Fruit fly (Drosophila melanogaster): Measurements from ENCODE around the gene CG32813.
A peak's percentile ranks its signal among the peaks of the same experiment; 100 is the strongest.

CG32813 gene

dm6 chrX:1399056-1400003, 18.6 kb downstream of the CG32813 start:
- TF ChIP-seq pan (optimal IDR thresholded peaks at IDR 0.05) (no peak), usp (GFP tag; optimal IDR thresholded peaks at IDR 0.05) (no peak), CG8478 (optimal IDR thresholded peaks at IDR 0.05) (peak; percentile 95), Dll (optimal IDR thresholded peaks at IDR 0.05) (peak; percentile 53)

dm6 chrX:1405012-1405411, 24.3 kb downstream of the CG32813 start:
- TF ChIP-seq CG8478 (optimal IDR thresholded peaks at IDR 0.05) (no peak), pan (optimal IDR thresholded peaks at IDR 0.05) (no peak), psq (optimal IDR thresholded peaks at IDR 0.05) (no peak), Dll (optimal IDR thresholded peaks at IDR 0.05) (no peak), EcR (GFP tag; optimal IDR thresholded peaks at IDR 0.05) (no peak), usp (GFP tag; optimal IDR thresholded peaks at IDR 0.05) (no peak)

dm6 chrX:1405779-1406178, 25.1 kb downstream of the CG32813 start:
- TF ChIP-seq psq (optimal IDR thresholded peaks at IDR 0.05), result no peak
- no peak for TF ChIP-seq EcR (GFP tag; optimal IDR thresholded peaks at IDR 0.05)
- no peak for TF ChIP-seq pan (optimal IDR thresholded peaks at IDR 0.05)
- TF ChIP-seq Dll (optimal IDR thresholded peaks at IDR 0.05), result no peak
- no peak for TF ChIP-seq CG8478 (optimal IDR thresholded peaks at IDR 0.05)
- TF ChIP-seq usp (GFP tag; optimal IDR thresholded peaks at IDR 0.05), result no peak

dm6 chrX:1407683-1408082, 27.0 kb downstream of the CG32813 start:
- no peak for TF ChIP-seq psq (optimal IDR thresholded peaks at IDR 0.05)
- no peak for TF ChIP-seq EcR (GFP tag; optimal IDR thresholded peaks at IDR 0.05)

- TF ChIP-seq EcR (GFP tag; optimal IDR thresholded peaks at IDR 0.05) (no peak), psq (optimal IDR thresholded peaks at IDR 0.05) (no peak), CG8478 (optimal IDR thresholded peaks at IDR 0.05) (no peak), pan (optimal IDR thresholded peaks at IDR 0.05) (no peak), Dll (optimal IDR thresholded peaks at IDR 0.05) (no peak)
Observed at dm6 chrX:1408964-1409363, 28.2 kb downstream of the CG32813 start, which contains the start of gene futsch. Gene futsch (plus strand): TSS chrX:1409069.

dm6 chrX:1410312-1410711, 29.6 kb downstream of the CG32813 start:
- no peak for TF ChIP-seq pan (optimal IDR thresholded peaks at IDR 0.05)
- TF ChIP-seq CG8478 (optimal IDR thresholded peaks at IDR 0.05), result no peak
- TF ChIP-seq EcR (GFP tag; optimal IDR thresholded peaks at IDR 0.05), result no peak
- no peak for TF ChIP-seq psq (optimal IDR thresholded peaks at IDR 0.05)
- no peak for TF ChIP-seq Dll (optimal IDR thresholded peaks at IDR 0.05)
- TF ChIP-seq usp (GFP tag; optimal IDR thresholded peaks at IDR 0.05), result no peak

- no peak for TF ChIP-seq CG8478 (optimal IDR thresholded peaks at IDR 0.05)
- no peak for TF ChIP-seq Dll (optimal IDR thresholded peaks at IDR 0.05)
- no peak for TF ChIP-seq usp (GFP tag; optimal IDR thresholded peaks at IDR 0.05)
- no peak for TF ChIP-seq EcR (GFP tag; optimal IDR thresholded peaks at IDR 0.05)
- TF ChIP-seq pan (optimal IDR thresholded peaks at IDR 0.05), result no peak
- TF ChIP-seq psq (optimal IDR thresholded peaks at IDR 0.05), result no peak
Observed at dm6 chrX:1411225-1411932, 30.7 kb downstream of the CG32813 start.

- TF ChIP-seq usp (GFP tag; optimal IDR thresholded peaks at IDR 0.05), result no peak
- TF ChIP-seq Dll (optimal IDR thresholded peaks at IDR 0.05), result no peak
- TF ChIP-seq pan (optimal IDR thresholded peaks at IDR 0.05), result no peak
- TF ChIP-seq EcR (GFP tag; optimal IDR thresholded peaks at IDR 0.05), result no peak
- TF ChIP-seq psq (optimal IDR thresholded peaks at IDR 0.05), result no peak
- no peak for TF ChIP-seq CG8478 (optimal IDR thresholded peaks at IDR 0.05)
Observed at dm6 chrX:1414269-1414668, 33.6 kb downstream of the CG32813 start.

Data from whole organism.